Fruit fly (Drosophila melanogaster): ENCODE measurements around the gene CG31266.

Gene CG31266

dm6 chr3R:17151376-17152026, 19.0 kb downstream of the CG31266 start, which contains the start of gene CG5292 (continued):
- no peak for TF ChIP-seq Bteb2 (GFP tag; optimal IDR thresholded peaks at IDR 0.05)
- TF ChIP-seq TFAM (GFP tag; optimal IDR thresholded peaks at IDR 0.05), result no peak
- peak; percentile 58 for TF ChIP-seq stc (GFP tag; IDR thresholded peaks at IDR 0.05)
- peak; percentile 47; the same call in 1 of the 2 replicates for TF ChIP-seq ara (GFP tag; IDR thresholded peaks at IDR 0.05)
- TF ChIP-seq sug (tag; optimal IDR thresholded peaks at IDR 0.05), result no peak
- no peak for TF ChIP-seq CG7786 (GFP tag; optimal IDR thresholded peaks at IDR 0.05)
- peak; percentile 9 for TF ChIP-seq Bdp1 (GFP tag; optimal IDR thresholded peaks at IDR 0.05)
- no peak for TF ChIP-seq CG31365 (tag; optimal IDR thresholded peaks at IDR 0.05)
- peak; percentile 39; the same call in 1 of the 3 replicates for TF ChIP-seq Doc3 (GFP tag; IDR thresholded peaks at IDR 0.05; ENCODE audit: partially characterized antibody)
- TF ChIP-seq CG12219 (GFP tag; optimal IDR thresholded peaks at IDR 0.05), result no peak
- TF ChIP-seq MTF-1 (GFP tag; optimal IDR thresholded peaks at IDR 0.05; ENCODE audit: borderline replicate concordance), result no peak
- no peak for TF ChIP-seq otp (GFP tag; IDR thresholded peaks at IDR 0.05)
- no peak for TF ChIP-seq nau (GFP tag; optimal IDR thresholded peaks at IDR 0.05)
- TF ChIP-seq cwo (GFP tag; optimal IDR thresholded peaks at IDR 0.05), result peak; percentile 9
- TF ChIP-seq sc (optimal IDR thresholded peaks at IDR 0.05), result no peak
- TF ChIP-seq sc (GFP tag; optimal IDR thresholded peaks at IDR 0.05), result no peak
- no peak for TF ChIP-seq en (GFP tag; optimal IDR thresholded peaks at IDR 0.05)
- TF ChIP-seq pum (GFP tag; optimal IDR thresholded peaks at IDR 0.05), result no peak
- TF ChIP-seq dati (GFP tag; IDR thresholded peaks at IDR 0.05), result no peak
- TF ChIP-seq az2 (GFP tag; optimal IDR thresholded peaks at IDR 0.05), result peak; percentile 56
- TF ChIP-seq lab (GFP tag; optimal IDR thresholded peaks at IDR 0.05), result peak; percentile 67
- TF ChIP-seq CG10654 (GFP tag; optimal IDR thresholded peaks at IDR 0.05), result no peak
- no peak for TF ChIP-seq CG8281 (tag; optimal IDR thresholded peaks at IDR 0.05)
- TF ChIP-seq B-H1 (GFP tag; IDR thresholded peaks at IDR 0.05), result peak; percentile 45; the same call in 1 of the 3 replicates
- TF ChIP-seq gcm2 (GFP tag; optimal IDR thresholded peaks at IDR 0.05), result peak; percentile 12
- TF ChIP-seq usp (GFP tag; optimal IDR thresholded peaks at IDR 0.05), result no peak
- TF ChIP-seq CG42726 (GFP tag; IDR thresholded peaks at IDR 0.05; ENCODE audit: partially characterized antibody), result peak; percentile 44
- TF ChIP-seq chif (GFP tag; optimal IDR thresholded peaks at IDR 0.05), result no peak
- no peak for TF ChIP-seq unpg (GFP tag; optimal IDR thresholded peaks at IDR 0.05)
- no peak for TF ChIP-seq prd (optimal IDR thresholded peaks at IDR 0.05)
- peak; percentile 68 for TF ChIP-seq prd (GFP tag; IDR thresholded peaks at IDR 0.05)
- TF ChIP-seq CG32767 (GFP tag; IDR thresholded peaks at IDR 0.05), result 0 out of 2 replicates have a peak, but pooled peaks have one; percentile 19
- peak; percentile 69 for TF ChIP-seq Xrp1 (GFP tag; IDR thresholded peaks at IDR 0.05)
- no peak for TF ChIP-seq jing (GFP tag; optimal IDR thresholded peaks at IDR 0.05)
- TF ChIP-seq Pdp1 (GFP tag; optimal IDR thresholded peaks at IDR 0.05), result peak in 1 of 2 experiments; percentile 28
- no peak for TF ChIP-seq CG4707 (GFP tag; optimal IDR thresholded peaks at IDR 0.05)
- TF ChIP-seq da (GFP tag; optimal IDR thresholded peaks at IDR 0.05), result no peak
- peak; percentile 51 for TF ChIP-seq ranshi (GFP tag; IDR thresholded peaks at IDR 0.05)
- TF ChIP-seq Chrac-16 (GFP tag; optimal IDR thresholded peaks at IDR 0.05), result peak; percentile 32
- TF ChIP-seq ab (GFP tag; optimal IDR thresholded peaks at IDR 0.05), result no peak
- no peak for TF ChIP-seq grn (GFP tag; optimal IDR thresholded peaks at IDR 0.05)
- peak; percentile 43; the same call in 1 of the 2 replicates for TF ChIP-seq CG11085 (GFP tag; IDR thresholded peaks at IDR 0.05)
- no peak for TF ChIP-seq gem (tag; optimal IDR thresholded peaks at IDR 0.05)
- TF ChIP-seq fd3F (GFP tag; optimal IDR thresholded peaks at IDR 0.05), result peak; percentile 15
- TF ChIP-seq knrl (GFP tag; IDR thresholded peaks at IDR 0.05; ENCODE audit: partially characterized antibody), result peak; percentile 35; the same call in 1 of the 3 replicates
- TF ChIP-seq CG6813 (GFP tag; optimal IDR thresholded peaks at IDR 0.05), result no peak
- TF ChIP-seq Oaz (GFP tag; IDR thresholded peaks at IDR 0.05), result no peak
- 0 out of 2 replicates have a peak, but pooled peaks have one; percentile 16 for TF ChIP-seq CG9215 (GFP tag; IDR thresholded peaks at IDR 0.05)
- peak; percentile 66 for TF ChIP-seq MESR4 (GFP tag; optimal IDR thresholded peaks at IDR 0.05)
- TF ChIP-seq Drgx (GFP tag; IDR thresholded peaks at IDR 0.05), result peak; percentile 64
